Worm (Caenorhabditis elegans) whole organism, L3 larva: ENCODE results near the gene ins-39.

Experiments
- R02D3.7 ChIP-seq: fragments of 150-350 bp; optimal IDR thresholded peaks from 2 replicates; lab custom pipeline; 2014; ENCODE audit warnings: missing biosample characterization, missing genetic modification characterization
- ZK546.5 ChIP-seq: sonication (generic microtip); optimal IDR thresholded peaks from 2 replicates; lab custom pipeline; 2017; ENCODE audit warnings: missing biosample characterization, missing genetic modification characterization
- aly-2 ChIP-seq: fragments of 150-350 bp; optimal IDR thresholded peaks from 2 replicates; lab custom pipeline; 2014; ENCODE audit warnings: missing biosample characterization, missing genetic modification characterization
- ama-1 ChIP-seq: fragments of 150-350 bp; optimal IDR thresholded peaks from 2 replicates; lab custom pipeline; 2018
- ceh-16 ChIP-seq: sonication (generic microtip); optimal IDR thresholded peaks from 2 replicates; lab custom pipeline; 2017; ENCODE audit warnings: missing biosample characterization, missing genetic modification characterization
- ceh-28 ChIP-seq: fragments of 150-350 bp; optimal IDR thresholded peaks from 2 replicates; lab custom pipeline; 2014; ENCODE audit warnings: missing biosample characterization, missing genetic modification reagents, missing genetic modification characterization
- ceh-82 ChIP-seq: fragments of 150-350 bp; optimal IDR thresholded peaks from 2 replicates; lab custom pipeline; 2014; ENCODE audit warnings: missing biosample characterization, missing genetic modification characterization
- ceh-9 ChIP-seq: sonication (generic microtip); optimal IDR thresholded peaks from 2 replicates; lab custom pipeline; 2018; ENCODE audit warnings: missing biosample characterization, missing genetic modification characterization
- daf-12 ChIP-seq: fragments of 150-350 bp; optimal IDR thresholded peaks from 2 replicates; lab custom pipeline; 2014; ENCODE audit warnings: missing biosample characterization, missing genetic modification reagents, missing genetic modification characterization
- egl-27 ChIP-seq: sonication (generic microtip); optimal IDR thresholded peaks from 4 replicates; lab custom pipeline; 2017; ENCODE audit warnings: missing biosample characterization, missing genetic modification reagents, missing genetic modification characterization
- egl-5 ChIP-seq: fragments of 150-350 bp; optimal IDR thresholded peaks from 2 replicates; lab custom pipeline; 2017; ENCODE audit warnings: missing biosample characterization, missing genetic modification reagents, missing genetic modification characterization, inconsistent platforms
- elt-1 ChIP-seq: fragments of 150-350 bp; optimal IDR thresholded peaks from 2 replicates; lab custom pipeline; 2014; ENCODE audit warnings: missing biosample characterization, missing genetic modification characterization
- elt-2 ChIP-seq: sonication (generic microtip); optimal IDR thresholded peaks from 2 replicates; lab custom pipeline; 2016; ENCODE audit warnings: missing genetic modification reagents, mild to moderate bottlenecking, missing genetic modification characterization, missing compliant biosample characterization
- elt-3 ChIP-seq, 3 experiments: fragments of 150-350 bp in 1 of 3; sonication (generic microtip) in 2 of 3; optimal IDR thresholded peaks; 2 replicates in 2 of 3; 4 replicates in 1 of 3; lab custom pipeline; 2014 to 2017; ENCODE audit warnings: missing biosample characterization in 3 of 3, missing genetic modification characterization in 3 of 3
- eor-1 ChIP-seq, 2 experiments: fragments of 150-350 bp; optimal IDR thresholded peaks; 2 replicates each; lab custom pipeline; 2014 to 2018; ENCODE audit warnings: missing biosample characterization in 2 of 2, missing genetic modification characterization in 2 of 2
- fkh-10 ChIP-seq: sonication (generic microtip); optimal IDR thresholded peaks from 2 replicates; lab custom pipeline; 2017; ENCODE audit warnings: missing biosample characterization, missing genetic modification reagents, missing genetic modification characterization
- fkh-2 ChIP-seq: fragments of 150-350 bp; optimal IDR thresholded peaks from 2 replicates; lab custom pipeline; 2014; ENCODE audit warnings: missing biosample characterization, missing genetic modification reagents, missing genetic modification characterization
- fos-1 ChIP-seq: fragments of 150-350 bp; optimal IDR thresholded peaks from 2 replicates; lab custom pipeline; 2014; ENCODE audit warnings: missing biosample characterization, missing genetic modification characterization
- hmg-11 ChIP-seq: sonication (generic microtip); optimal IDR thresholded peaks from 2 replicates; lab custom pipeline; 2016; ENCODE audit warnings: missing genetic modification characterization, missing compliant biosample characterization
- jun-1 ChIP-seq: fragments of 150-350 bp; optimal IDR thresholded peaks from 2 replicates; lab custom pipeline; 2014; ENCODE audit warnings: missing biosample characterization, missing genetic modification reagents, missing genetic modification characterization
- lin-15B ChIP-seq: fragments of 150-350 bp; optimal IDR thresholded peaks from 2 replicates; lab custom pipeline; 2014; ENCODE audit warnings: missing biosample characterization, missing genetic modification characterization
- lin-39 ChIP-seq: fragments of 150-350 bp; optimal IDR thresholded peaks from 2 replicates; lab custom pipeline; 2018; ENCODE audit warnings: missing biosample characterization, missing genetic modification reagents, missing genetic modification characterization
- mdl-1 ChIP-seq: fragments of 150-350 bp; optimal IDR thresholded peaks from 2 replicates; lab custom pipeline; 2014; ENCODE audit warnings: missing biosample characterization, missing genetic modification characterization
- mml-1 ChIP-seq: fragments of 150-350 bp; sonication (generic microtip); optimal IDR thresholded peaks from 3 replicates; lab custom pipeline; 2014; ENCODE audit warnings: missing biosample characterization, missing genetic modification characterization
- nfya-1 ChIP-seq: sonication (generic microtip); optimal IDR thresholded peaks from 2 replicates; lab custom pipeline; 2017; ENCODE audit warnings: missing genetic modification characterization, mild to moderate bottlenecking, missing compliant biosample characterization, antibody characterized with exemption, moderate library complexity; ENCODE audit not compliant: insufficient read depth
- nhr-11 ChIP-seq: fragments of 150-350 bp; optimal IDR thresholded peaks from 2 replicates; lab custom pipeline; 2014; ENCODE audit warnings: missing biosample characterization, missing genetic modification characterization
- nhr-12 ChIP-seq: fragments of 150-350 bp; optimal IDR thresholded peaks from 2 replicates; lab custom pipeline; 2014; ENCODE audit warnings: missing biosample characterization, missing genetic modification characterization
- nhr-23 ChIP-seq: fragments of 150-350 bp; optimal IDR thresholded peaks from 2 replicates; lab custom pipeline; 2014; ENCODE audit warnings: missing biosample characterization, missing genetic modification reagents, missing genetic modification characterization
- nhr-237 ChIP-seq: fragments of 150-350 bp; optimal IDR thresholded peaks from 2 replicates; lab custom pipeline; 2014; ENCODE audit warnings: missing biosample characterization, missing genetic modification characterization
- nhr-43 ChIP-seq: sonication (generic microtip); optimal IDR thresholded peaks from 2 replicates; lab custom pipeline; 2016; ENCODE audit warnings: mild to moderate bottlenecking, missing genetic modification characterization, missing compliant biosample characterization; ENCODE audit not compliant: poor library complexity, severe bottlenecking
- nhr-67 ChIP-seq: fragments of 150-350 bp; optimal IDR thresholded peaks from 2 replicates; lab custom pipeline; 2014; ENCODE audit warnings: missing biosample characterization, missing genetic modification characterization
- nhr-76 ChIP-seq: fragments of 150-350 bp; sonication (generic microtip); optimal IDR thresholded peaks from 5 replicates; lab custom pipeline; 2014; ENCODE audit warnings: missing biosample characterization, missing genetic modification characterization
- nhr-77 ChIP-seq: fragments of 150-350 bp; optimal IDR thresholded peaks from 2 replicates; lab custom pipeline; 2014; ENCODE audit warnings: missing biosample characterization, missing genetic modification characterization
- pha-4 ChIP-seq: fragments of 150-350 bp; optimal IDR thresholded peaks from 2 replicates; lab custom pipeline; 2014; ENCODE audit warnings: missing biosample characterization, missing genetic modification reagents, missing genetic modification characterization
- pqm-1 ChIP-seq: fragments of 150-350 bp; optimal IDR thresholded peaks from 2 replicates; lab custom pipeline; 2017; ENCODE audit warnings: missing biosample characterization, missing genetic modification characterization, inconsistent platforms
- sea-2 ChIP-seq: fragments of 150-350 bp; sonication (generic microtip); optimal IDR thresholded peaks from 4 replicates; lab custom pipeline; 2014; ENCODE audit warnings: missing biosample characterization, missing genetic modification reagents, missing genetic modification characterization
- skn-1 ChIP-seq: fragments of 150-350 bp; optimal IDR thresholded peaks from 2 replicates; lab custom pipeline; 2014; ENCODE audit warnings: missing biosample characterization, missing genetic modification characterization
- snpc-4 ChIP-seq: fragments of 150-350 bp; optimal IDR thresholded peaks from 2 replicates; lab custom pipeline; 2014; ENCODE audit warnings: missing biosample characterization, missing genetic modification characterization
- tbx-2 ChIP-seq: sonication (generic microtip); optimal IDR thresholded peaks from 2 replicates; lab custom pipeline; 2016; ENCODE audit warnings: mild to moderate bottlenecking, missing genetic modification characterization, missing compliant biosample characterization
- unc-39 ChIP-seq: sonication (generic microtip); optimal IDR thresholded peaks from 4 replicates; lab custom pipeline; 2017; ENCODE audit warnings: missing biosample characterization, missing genetic modification characterization
- unc-62 ChIP-seq: fragments of 150-350 bp; sonication (generic microtip); optimal IDR thresholded peaks from 4 replicates; lab custom pipeline; 2014; ENCODE audit warnings: missing biosample characterization, missing genetic modification reagents, missing genetic modification characterization
- zag-1 ChIP-seq: fragments of 150-350 bp; optimal IDR thresholded peaks from 2 replicates; lab custom pipeline; 2014; ENCODE audit warnings: missing biosample characterization, missing genetic modification characterization
- ztf-11 ChIP-seq: fragments of 150-350 bp; optimal IDR thresholded peaks from 2 replicates; lab custom pipeline; 2014; ENCODE audit warnings: missing biosample characterization, missing genetic modification characterization
- ztf-4 ChIP-seq: fragments of 150-350 bp; optimal IDR thresholded peaks from 2 replicates; lab custom pipeline; 2014; ENCODE audit warnings: missing biosample characterization, missing genetic modification characterization

Gene ins-39

ce11 chrX:1337009-1337408 is 7.2 kb downstream of the ins-39 start, which contains the start of gene ttr-37:
ttr-37 (minus strand) TSS chrX:1337175.
- TF ChIP-seq pha-4 (tag; lab: Kevin White, UChicago) = peak; percentile 65
- peak; percentile 96 for TF ChIP-seq pqm-1 (tag; lab: Kevin White, UChicago)
- TF ChIP-seq nfya-1 (tag; lab: Kevin White, UChicago) = peak; percentile 6
- peak; percentile 29 for TF ChIP-seq jun-1 (tag; lab: Kevin White, UChicago)
- TF ChIP-seq elt-2 (tag; lab: Kevin White, UChicago) = peak; percentile 97
- TF ChIP-seq zag-1 (tag; lab: Kevin White, UChicago) = no peak

- TF ChIP-seq hmg-11 = no peak
- no peak for TF ChIP-seq mdl-1 (tag; lab: Kevin White, UChicago)
These were observed 14.4 kb downstream of the ins-39 start, which contains the start of gene F21E9.2 for ce11 chrX:1329847-1330246. F21E9.2 (minus strand) TSS chrX:1329947.

ce11 chrX:1327201-1327600 is 17.0 kb downstream of the ins-39 start:
- no peak for TF ChIP-seq fos-1 (tag; lab: Kevin White, UChicago)
- no peak for TF ChIP-seq lin-15B
- no peak for TF ChIP-seq zag-1 (tag; lab: Kevin White, UChicago)
- TF ChIP-seq nhr-76 = no peak
- TF ChIP-seq egl-5 (tag; lab: Kevin White, UChicago) = no peak
- no peak for TF ChIP-seq unc-39 (tag; lab: Kevin White, UChicago)
- TF ChIP-seq sea-2 (GFP tag; lab: Kevin White, UChicago) = no peak
- TF ChIP-seq ztf-11 = no peak
- no peak for TF ChIP-seq ama-1 (lab: Kevin White, UChicago)
- no peak for TF ChIP-seq ceh-9 (tag; lab: Kevin White, UChicago)
- no peak for TF ChIP-seq elt-2 (tag; lab: Kevin White, UChicago)
- no peak for TF ChIP-seq aly-2
- TF ChIP-seq pha-4 (tag; lab: Kevin White, UChicago) = no peak
- TF ChIP-seq lin-39 (tag; lab: Kevin White, UChicago) = no peak
- no peak for TF ChIP-seq nhr-12 (tag; lab: Kevin White, UChicago)

- TF ChIP-seq pha-4 (tag; lab: Kevin White, UChicago) (peak; percentile 52), elt-1 (tag; lab: Kevin White, UChicago) (peak; percentile 63), fos-1 (tag; lab: Kevin White, UChicago) (peak; percentile 1), aly-2 (no peak), snpc-4 (tag; lab: Kevin White, UChicago) (peak; percentile 67), sea-2 (GFP tag; lab: Kevin White, UChicago) (no peak), egl-27 (tag; lab: Kevin White, UChicago) (peak; percentile 30), hmg-11 (peak; percentile 68), nhr-76 (no peak), fkh-2 (no peak), nhr-12 (tag; lab: Kevin White, UChicago) (no peak), mml-1 (tag; lab: Kevin White, UChicago) (no peak), eor-1 (tag; optimal IDR thresholded peaks at IDR 0.05; lab: Kevin White, UChicago) (no peak), unc-62 (GFP tag; lab: Kevin White, UChicago) (no peak), zag-1 (tag; lab: Kevin White, UChicago) (no peak), nhr-23 (tag; lab: Kevin White, UChicago) (peak; percentile 83), ztf-4 (tag; lab: Kevin White, UChicago) (no peak), egl-5 (tag; lab: Kevin White, UChicago) (peak; percentile 95), unc-39 (tag; lab: Kevin White, UChicago) (no peak), nhr-237 (tag; lab: Kevin White, UChicago) (no peak), ceh-16 (tag; lab: Kevin White, UChicago) (no peak), tbx-2 (tag; lab: Kevin White, UChicago) (peak; percentile 86), fkh-10 (GFP tag; lab: Kevin White, UChicago) (peak; percentile 80), jun-1 (tag; lab: Kevin White, UChicago) (peak; percentile 88), R02D3.7 (tag; lab: Kevin White, UChicago) (peak; percentile 61), nhr-11 (tag; lab: Kevin White, UChicago) (peak; percentile 52), ztf-11 (no peak), nhr-77 (tag; lab: Kevin White, UChicago) (peak; percentile 24), ama-1 (lab: Kevin White, UChicago) (no peak), nhr-67 (tag; lab: Kevin White, UChicago) (no peak), ceh-82 (tag; lab: Kevin White, UChicago) (peak; percentile 84), nhr-43 (tag; lab: Kevin White, UChicago) (peak; percentile 92), skn-1 (peak; percentile 78), elt-3 (tag; optimal IDR thresholded peaks at IDR 0.05; lab: Kevin White, UChicago) (peak in 1 of 3 experiments; percentile 82), nfya-1 (tag; lab: Kevin White, UChicago) (peak; percentile 82), pqm-1 (tag; lab: Kevin White, UChicago) (peak; percentile 20), mdl-1 (tag; lab: Kevin White, UChicago) (peak; percentile 4), lin-39 (tag; lab: Kevin White, UChicago) (peak; percentile 83), lin-15B (peak; percentile 31), ceh-28 (tag; lab: Kevin White, UChicago) (peak; percentile 88), daf-12 (tag; lab: Kevin White, UChicago) (no peak), ZK546.5 (tag; lab: Kevin White, UChicago) (no peak), elt-2 (tag; lab: Kevin White, UChicago) (peak; percentile 33)
These were observed 21.2 kb downstream of the ins-39 start for ce11 chrX:1322997-1323396.
